Worm (Caenorhabditis elegans) whole organism, late embryonic: ENCODE results near the gene faxc-1.

ENCODE experiments used
- ceh-19 ChIP-seq: fragments of 200-800 bp; sonication (Bioruptor generic); optimal IDR thresholded peaks from 2 replicates; lab custom pipeline; 2018; ENCODE audit warnings: mild to moderate bottlenecking, missing genetic modification characterization, missing compliant biosample characterization
- ceh-22 ChIP-seq: sonication (generic microtip); optimal IDR thresholded peaks from 2 replicates; lab custom pipeline; 2017; ENCODE audit warnings: missing biosample characterization, missing genetic modification characterization
- ceh-48 ChIP-seq: sonication (generic microtip); optimal IDR thresholded peaks from 2 replicates; lab custom pipeline; 2016; ENCODE audit warnings: missing genetic modification characterization, inconsistent platforms, missing compliant biosample characterization
- che-1 ChIP-seq: sonication (generic microtip); optimal IDR thresholded peaks from 2 replicates; lab custom pipeline; 2016; ENCODE audit warnings: mild to moderate bottlenecking, missing genetic modification characterization, missing compliant biosample characterization
- elt-4 ChIP-seq: sonication (generic microtip); optimal IDR thresholded peaks from 2 replicates; lab custom pipeline; 2016; ENCODE audit warnings: missing genetic modification characterization, missing compliant biosample characterization
- nhr-11 ChIP-seq: fragments of 150-350 bp; optimal IDR thresholded peaks from 2 replicates; lab custom pipeline; 2014; ENCODE audit warnings: missing biosample characterization, missing genetic modification characterization
- pha-4 ChIP-seq: fragments of 150-350 bp; optimal IDR thresholded peaks from 2 replicates; lab custom pipeline; 2018; ENCODE audit warnings: missing biosample characterization, missing genetic modification reagents, missing genetic modification characterization
- pqm-1 ChIP-seq: sonication (generic microtip); optimal IDR thresholded peaks from 2 replicates; lab custom pipeline; 2016; ENCODE audit warnings: missing genetic modification characterization, missing compliant biosample characterization
- rnt-1 ChIP-seq: sonication (generic microtip); optimal IDR thresholded peaks from 2 replicates; lab custom pipeline; 2016; ENCODE audit warnings: missing genetic modification characterization, missing compliant biosample characterization

- TF ChIP-seq nhr-11 (no peak), pqm-1 (no peak), pha-4 (tag; lab: Kevin White, UChicago) (no peak), elt-4 (tag; lab: Kevin White, UChicago) (no peak), che-1 (tag; lab: Kevin White, UChicago) (no peak), ceh-19 (GFP tag; lab: Kevin White, UChicago) (no peak), ceh-48 (no peak), rnt-1 (no peak), ceh-22 (tag; lab: Kevin White, UChicago) (no peak)
Measured at ce11 chrII:12224916-12225406, 39.0 kb upstream of the faxc-1 start, which contains the start of the genes pqn-87 and rsr-2.
